Worm (Caenorhabditis elegans) whole organism, L4/young adult: ENCODE measurements around the gene srw-103.
"Not testable (repeated sequence)": the region's sequence is repeated elsewhere in the genome, so short reads cannot be mapped to it uniquely, and the experiment has no call there.

Experiments used
- W03F9.2 ChIP-seq: fragments of 150-350 bp; optimal IDR thresholded peaks from 2 replicates; lab custom pipeline; 2014; ENCODE audit warnings: missing biosample characterization, missing genetic modification characterization
- dao-5 ChIP-seq: sonication (generic microtip); optimal IDR thresholded peaks from 2 replicates; lab custom pipeline; 2016; ENCODE audit warnings: missing genotype, missing genetic modification characterization, moderate library complexity, missing compliant biosample characterization
- him-1 ChIP-seq: sonication (generic microtip); optimal IDR thresholded peaks from 2 replicates; lab custom pipeline; 2016; ENCODE audit warnings: missing genotype, missing genetic modification reagents, missing genetic modification characterization, missing compliant biosample characterization

The srw-103 gene

ce11 chrV:1716892-1717291, at the start of gene srw-103:
srw-103 (plus strand) TSS chrV:1717192.
- no peak for TF ChIP-seq dao-5
- TF ChIP-seq him-1 (tag; lab: Kevin White, UChicago): no peak
- no peak for TF ChIP-seq W03F9.2 (tag; lab: Kevin White, UChicago)

- TF ChIP-seq him-1 (tag; lab: Kevin White, UChicago): no peak
- no peak for TF ChIP-seq dao-5
- no peak for TF ChIP-seq W03F9.2 (tag; lab: Kevin White, UChicago)
Observed at ce11 chrV:1668216-1668615, 48.8 kb upstream of the srw-103 start, which contains the start of gene irld-42. irld-42 (plus strand) TSS chrV:1668516.

- TF ChIP-seq him-1 (tag; lab: Kevin White, UChicago): no peak
Observed at ce11 chrV:1678228-1678627, 38.8 kb upstream of the srw-103 start, which contains the start of gene srw-98. srw-98 (minus strand) TSS chrV:1678328.

ce11 chrV:1680770-1681169, 36.2 kb upstream of the srw-103 start, which contains the start of gene srw-91:
srw-91 (minus strand) TSS chrV:1680870.
- TF ChIP-seq dao-5: no peak
- no peak for TF ChIP-seq him-1 (tag; lab: Kevin White, UChicago)
- TF ChIP-seq W03F9.2 (tag; lab: Kevin White, UChicago): no peak

- no peak for TF ChIP-seq him-1 (tag; lab: Kevin White, UChicago)
- no peak for TF ChIP-seq dao-5
- TF ChIP-seq W03F9.2 (tag; lab: Kevin White, UChicago): no peak
Observed at ce11 chrV:1682279-1682678, 34.7 kb upstream of the srw-103 start, which contains the start of gene srh-3. srh-3 (plus strand) TSS chrV:1682579.

- TF ChIP-seq dao-5: no peak
- TF ChIP-seq W03F9.2 (tag; lab: Kevin White, UChicago): no peak
- no peak for TF ChIP-seq him-1 (tag; lab: Kevin White, UChicago)
Observed at ce11 chrV:1685328-1685727, 31.7 kb upstream of the srw-103 start, which contains the start of gene srh-5. srh-5 (plus strand) TSS chrV:1685628.

- TF ChIP-seq dao-5; W03F9.2 (tag; lab: Kevin White, UChicago); him-1 (tag; lab: Kevin White, UChicago): not testable (repeated sequence)
Observed at ce11 chrV:1692494-1692893, 24.5 kb upstream of the srw-103 start, which contains the start of gene Y46H3C.5. Y46H3C.5 (minus strand) TSS chrV:1692495.

- not testable (repeated sequence) for TF ChIP-seq dao-5; him-1 (tag; lab: Kevin White, UChicago); W03F9.2 (tag; lab: Kevin White, UChicago)
Observed at ce11 chrV:1693876-1694275, 23.1 kb upstream of the srw-103 start, which contains the start of gene Y46H3C.7. Y46H3C.7 (minus strand) TSS chrV:1694022.

ce11 chrV:1698400-1698799, 18.6 kb upstream of the srw-103 start:
- no peak for TF ChIP-seq W03F9.2 (tag; lab: Kevin White, UChicago)
- TF ChIP-seq dao-5: no peak
- no peak for TF ChIP-seq him-1 (tag; lab: Kevin White, UChicago)

- no peak for TF ChIP-seq him-1 (tag; lab: Kevin White, UChicago)
Observed at ce11 chrV:1699228-1699795, 17.7 kb upstream of the srw-103 start.

ce11 chrV:1701584-1702101, 15.3 kb upstream of the srw-103 start, which contains the start of gene srw-90:
srw-90 (plus strand) TSS chrV:1702051.
- TF ChIP-seq him-1 (tag; lab: Kevin White, UChicago) (no peak), W03F9.2 (tag; lab: Kevin White, UChicago) (no peak), dao-5 (no peak)

- TF ChIP-seq W03F9.2 (tag; lab: Kevin White, UChicago) (no peak), him-1 (tag; lab: Kevin White, UChicago) (no peak), dao-5 (no peak)
Observed at ce11 chrV:1708441-1708840, 8.6 kb upstream of the srw-103 start, which contains the start of gene srw-99. srw-99 (plus strand) TSS chrV:1708741.

ce11 chrV:1710909-1711308, 6.1 kb upstream of the srw-103 start, which contains the start of gene srw-100:
srw-100 (plus strand) TSS chrV:1711209.
- TF ChIP-seq him-1 (tag; lab: Kevin White, UChicago) (no peak), dao-5 (no peak)

- TF ChIP-seq dao-5 (no peak), W03F9.2 (tag; lab: Kevin White, UChicago) (no peak), him-1 (tag; lab: Kevin White, UChicago) (no peak)
Observed at ce11 chrV:1718232-1718631, 1.2 kb downstream of the srw-103 start.
